Fruit fly (Drosophila melanogaster): ENCODE measurements around the gene Twdlalpha.

Twdlalpha gene

dm6 chrX:16703747-16704146 is 38.9 kb upstream of the Twdlalpha start, which contains the start of the genes CG9673 and CG4653:
Gene CG9673 (minus strand): TSS chrX:16703884.
Gene CG4653 (plus strand): TSS chrX:16704081.
- TF ChIP-seq CrebA (GFP tag; optimal IDR thresholded peaks at IDR 0.05; ENCODE audit: borderline replicate concordance) (peak; percentile 24), Mio (GFP tag; optimal IDR thresholded peaks at IDR 0.05) (no peak)

dm6 chrX:16706774-16707173 is 35.9 kb upstream of the Twdlalpha start, which contains the start of gene CG9672:
Gene CG9672 (minus strand): TSS chrX:16706874.
- no peak for TF ChIP-seq Sp1 (GFP tag; optimal IDR thresholded peaks at IDR 0.05)
- no peak for TF ChIP-seq HLH106 (tag; optimal IDR thresholded peaks at IDR 0.05)
- TF ChIP-seq h (GFP tag; optimal IDR thresholded peaks at IDR 0.05): peak; percentile 12
- no peak for TF ChIP-seq OdsH (GFP tag; optimal IDR thresholded peaks at IDR 0.05)

dm6 chrX:16711003-16711402 is 31.6 kb upstream of the Twdlalpha start, which contains the start of gene CG13008:
Gene CG13008 (plus strand): TSS chrX:16711303.
- TF ChIP-seq br (GFP tag; optimal IDR thresholded peaks at IDR 0.05): no peak
- no peak for TF ChIP-seq Hr83 (GFP tag; optimal IDR thresholded peaks at IDR 0.05; ENCODE audit: poor library complexity, severe bottlenecking)
- no peak for TF ChIP-seq pan (optimal IDR thresholded peaks at IDR 0.05)
- TF ChIP-seq Vsx2 (GFP tag; optimal IDR thresholded peaks at IDR 0.05; ENCODE audit: partially characterized antibody): no peak
- no peak for TF ChIP-seq ey (GFP tag; optimal IDR thresholded peaks at IDR 0.05)
- no peak for TF ChIP-seq dsf (GFP tag; optimal IDR thresholded peaks at IDR 0.05; ENCODE audit: borderline replicate concordance)
- no peak for TF ChIP-seq N (GFP tag; optimal IDR thresholded peaks at IDR 0.05)
- no peak for TF ChIP-seq Hr78 (GFP tag; optimal IDR thresholded peaks at IDR 0.05)
- no peak for TF ChIP-seq Mio (GFP tag; optimal IDR thresholded peaks at IDR 0.05)
- no peak for TF ChIP-seq CG9705 (GFP tag; optimal IDR thresholded peaks at IDR 0.05)
- TF ChIP-seq lola (GFP tag; optimal IDR thresholded peaks at IDR 0.05): no peak
- no peak for TF ChIP-seq GATAd (GFP tag; optimal IDR thresholded peaks at IDR 0.05)
- TF ChIP-seq psq (GFP tag; optimal IDR thresholded peaks at IDR 0.05): no peak
- TF ChIP-seq usp (GFP tag; optimal IDR thresholded peaks at IDR 0.05): no peak
- TF ChIP-seq fru (GFP tag; optimal IDR thresholded peaks at IDR 0.05): no peak
- TF ChIP-seq CrebA (GFP tag; optimal IDR thresholded peaks at IDR 0.05; ENCODE audit: borderline replicate concordance): no peak
- no peak for TF ChIP-seq CG32264 (GFP tag; optimal IDR thresholded peaks at IDR 0.05)
- no peak for TF ChIP-seq HLH106 (tag; optimal IDR thresholded peaks at IDR 0.05)
- TF ChIP-seq foxo (GFP tag; optimal IDR thresholded peaks at IDR 0.05): no peak

dm6 chrX:16716649-16717048 is 26.0 kb upstream of the Twdlalpha start:
- no peak for TF ChIP-seq Hr83 (GFP tag; optimal IDR thresholded peaks at IDR 0.05; ENCODE audit: poor library complexity, severe bottlenecking)
- TF ChIP-seq Myc (optimal IDR thresholded peaks at IDR 0.05): no peak
- TF ChIP-seq dmrt93B (GFP tag; optimal IDR thresholded peaks at IDR 0.05): no peak
- no peak for TF ChIP-seq Rel (GFP tag; optimal IDR thresholded peaks at IDR 0.05)
- TF ChIP-seq Rel (tag; optimal IDR thresholded peaks at IDR 0.05): peak; percentile 58

dm6 chrX:16718169-16718723 is 24.4 kb upstream of the Twdlalpha start:
- TF ChIP-seq Mio (GFP tag; optimal IDR thresholded peaks at IDR 0.05) (no peak), HLH106 (tag; optimal IDR thresholded peaks at IDR 0.05) (no peak), tai (GFP tag; optimal IDR thresholded peaks at IDR 0.05) (no peak), woc (GFP tag; optimal IDR thresholded peaks at IDR 0.05) (no peak), Hr83 (GFP tag; optimal IDR thresholded peaks at IDR 0.05; ENCODE audit: poor library complexity, severe bottlenecking) (no peak), sage (GFP tag; optimal IDR thresholded peaks at IDR 0.05) (no peak), lola (GFP tag; optimal IDR thresholded peaks at IDR 0.05) (no peak)

dm6 chrX:16721168-16721567 is 21.5 kb upstream of the Twdlalpha start, which contains the start of the genes CG32572 and CG34325:
Gene CG32572 (plus strand): TSS chrX:16721183.
Gene CG34325 (minus strand): TSS chrX:16721411.
- TF ChIP-seq dsf (GFP tag; optimal IDR thresholded peaks at IDR 0.05; ENCODE audit: borderline replicate concordance) (no peak), dl (GFP tag; optimal IDR thresholded peaks at IDR 0.05; ENCODE audit: insufficient read depth in 1 of 2, partially characterized antibody in 2 of 2) (no peak), Sp1 (GFP tag; optimal IDR thresholded peaks at IDR 0.05) (no peak), dmrt93B (GFP tag; optimal IDR thresholded peaks at IDR 0.05) (no peak), CrebA (GFP tag; optimal IDR thresholded peaks at IDR 0.05; ENCODE audit: borderline replicate concordance) (no peak), Jra (GFP tag; optimal IDR thresholded peaks at IDR 0.05) (no peak)

Data from whole organism, wandering third instar larva.